Worm (Caenorhabditis elegans): Measurements from ENCODE around the gene spk-1.

ce11 chrIII:9461894-9462784 lies 5.7 kb downstream of the spk-1 start:
- TF ChIP-seq T22C8.4 (GFP tag; IDR thresholded peaks at IDR 0.05) (no peak), ref-1 (GFP tag; conservative IDR thresholded peaks at IDR 0.05) (no peak)
